Worm (Caenorhabditis elegans): ENCODE data around the gene ddr-1.

DNA sequence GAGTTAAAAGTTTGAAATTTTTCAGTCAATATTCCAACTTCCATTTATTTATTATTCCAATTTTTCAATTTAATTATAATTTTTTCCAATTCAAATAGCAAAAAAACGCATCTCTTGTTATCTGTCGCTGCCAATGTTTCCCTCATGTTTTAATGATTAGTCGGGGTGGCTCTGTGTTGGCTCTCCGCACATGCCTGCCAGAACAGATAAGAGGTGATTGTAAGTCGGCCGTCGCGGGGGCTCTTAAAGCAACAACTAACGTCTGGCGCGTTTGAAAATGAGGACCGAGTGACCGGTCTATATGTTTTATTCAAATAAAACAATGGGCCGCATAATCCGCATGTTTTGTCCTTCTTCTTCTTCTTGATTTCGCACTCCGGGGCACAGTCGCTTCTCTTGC, 15.3 kb downstream of the ddr-1 start:
- TF ChIP-seq nhr-23 (tag; optimal IDR thresholded peaks at IDR 0.05) (no peak), nhr-237 (tag; optimal IDR thresholded peaks at IDR 0.05) (no peak), nhr-11 (tag; optimal IDR thresholded peaks at IDR 0.05) (no peak), unc-62 (GFP tag; optimal IDR thresholded peaks at IDR 0.05) (no peak), ztf-11 (tag; optimal IDR thresholded peaks at IDR 0.05) (no peak), snpc-4 (tag; optimal IDR thresholded peaks at IDR 0.05) (no peak)

All from whole organism, L2 larva.